Worm (Caenorhabditis elegans) whole organism, L1 larva: ENCODE measurements around the gene C49H3.4.

Experiments used
- blmp-1 ChIP-seq: fragments of 150-350 bp; optimal IDR thresholded peaks from 2 replicates; lab custom pipeline; 2014; ENCODE audit warnings: missing biosample characterization, missing genetic modification characterization
- fkh-10 ChIP-seq: sonication (generic microtip); optimal IDR thresholded peaks from 2 replicates; lab custom pipeline; 2017; ENCODE audit warnings: missing biosample characterization, missing genetic modification reagents, missing genetic modification characterization
- jun-1 ChIP-seq: fragments of 150-350 bp; optimal IDR thresholded peaks from 2 replicates; lab custom pipeline; 2014; ENCODE audit warnings: missing biosample characterization, missing genetic modification reagents, missing genetic modification characterization
- nhr-47 ChIP-seq: sonication (generic microtip); optimal IDR thresholded peaks from 2 replicates; lab custom pipeline; 2016; ENCODE audit warnings: mild to moderate bottlenecking, missing genetic modification characterization, moderate library complexity, missing compliant biosample characterization
- nhr-90 ChIP-seq: sonication (generic microtip); optimal IDR thresholded peaks from 2 replicates; lab custom pipeline; 2016; ENCODE audit warnings: mild to moderate bottlenecking, missing genetic modification characterization, missing compliant biosample characterization; ENCODE audit not compliant: poor library complexity
- ztf-11 ChIP-seq, 2 experiments: sonication (generic microtip); optimal IDR thresholded peaks; 2 replicates each; lab custom pipeline; 2016 to 2017; ENCODE audit warnings: missing genetic modification characterization in 2 of 2, missing biosample characterization in 1 of 2, missing compliant biosample characterization in 1 of 2

ce11 chrIV:7914991-7915390 lies at the start of gene C49H3.4:
- no peak for TF ChIP-seq nhr-90 (tag; lab: Kevin White, UChicago)
- no peak for TF ChIP-seq blmp-1 (tag; lab: Kevin White, UChicago)
- TF ChIP-seq fkh-10 (GFP tag; lab: Kevin White, UChicago), result no peak
- TF ChIP-seq nhr-47, result no peak
- TF ChIP-seq jun-1 (tag; lab: Kevin White, UChicago), result no peak
- TF ChIP-seq ztf-11 (tag; optimal IDR thresholded peaks at IDR 0.05; lab: Kevin White, UChicago), result no peak
